Fruit fly (Drosophila melanogaster) whole organism, embryonic: ENCODE data around the gene Acat2.

ENCODE experiments used
- Atf6 ChIP-seq: fragments of 200-800 bp; sonication (Bioruptor generic); IDR thresholded peaks from 2 replicates; pipeline ENCODE4 v1.3.6; 2022; ENCODE audit warnings: missing biosample characterization, missing genetic modification characterization
- CG11456 ChIP-seq: fragments of 200-800 bp; sonication (Bioruptor generic); IDR thresholded peaks from 3 replicates; pipeline ENCODE4 v1.3.6; 2022; ENCODE audit warnings: missing biosample characterization, missing genetic modification characterization
- CG11723 ChIP-seq: fragments of 200-800 bp; sonication (Bioruptor generic); optimal IDR thresholded peaks from 2 replicates; lab custom pipeline; 2017; ENCODE audit warnings: missing biosample characterization, mild to moderate bottlenecking, missing genetic modification characterization
- CG12104 ChIP-seq: fragments of 200-800 bp; sonication (Bioruptor generic); optimal IDR thresholded peaks from 3 replicates; lab custom pipeline; 2016; ENCODE audit warnings: missing biosample characterization, missing genetic modification characterization
- CG12391 ChIP-seq: fragments of 200-800 bp; sonication (Bioruptor generic); optimal IDR thresholded peaks from 3 replicates; lab custom pipeline; 2018; ENCODE audit warnings: missing biosample characterization, mild to moderate bottlenecking, missing genetic modification characterization, moderate library complexity
- CG13424 ChIP-seq: fragments of 200-800 bp; sonication (Bioruptor generic); optimal IDR thresholded peaks from 2 replicates; lab custom pipeline; 2019; ENCODE audit warnings: missing biosample characterization, mild to moderate bottlenecking, missing genetic modification characterization, moderate library complexity
- CG14050 ChIP-seq: fragments of 200-800 bp; sonication (Bioruptor generic); IDR thresholded peaks from 3 replicates; pipeline ENCODE4 v1.3.6; 2022; ENCODE audit warnings: missing biosample characterization, missing genetic modification characterization
- CG18476 ChIP-seq: fragments of 200-800 bp; sonication (Bioruptor generic); optimal IDR thresholded peaks from 2 replicates; lab custom pipeline; 2016; ENCODE audit warnings: missing biosample characterization, mild to moderate bottlenecking, missing genetic modification characterization
- CG2202 ChIP-seq: fragments of 200-800 bp; sonication (Bioruptor generic); optimal IDR thresholded peaks from 2 replicates; lab custom pipeline; 2018; ENCODE audit warnings: missing biosample characterization, mild to moderate bottlenecking, missing genetic modification characterization
- CG31388 ChIP-seq: fragments of 200-800 bp; sonication (Bioruptor generic); optimal IDR thresholded peaks from 2 replicates; lab custom pipeline; 2016; ENCODE audit warnings: missing biosample characterization, missing genetic modification characterization
- CG31441 ChIP-seq: fragments of 200-800 bp; sonication (Bioruptor generic); IDR thresholded peaks from 2 replicates; pipeline ENCODE4 v1.3.6; 2022; ENCODE audit warnings: missing biosample characterization, missing genetic modification characterization
- CG3163 ChIP-seq: fragments of 200-800 bp; sonication (Bioruptor generic); optimal IDR thresholded peaks from 3 replicates; lab custom pipeline; 2016; ENCODE audit warnings: missing biosample characterization, missing genetic modification characterization
- CG3847 ChIP-seq: fragments of 200-800 bp; sonication (Bioruptor generic); IDR thresholded peaks from 2 replicates; pipeline ENCODE4 v1.3.6; 2022; ENCODE audit warnings: missing biosample characterization, missing genetic modification characterization
- CG6689 ChIP-seq: fragments of 200-800 bp; sonication (Bioruptor generic); IDR thresholded peaks from 2 replicates; pipeline ENCODE4 v1.3.6; 2022; ENCODE audit warnings: missing biosample characterization, missing genetic modification characterization
- CG7839 ChIP-seq: fragments of 200-800 bp; sonication (Bioruptor generic); optimal IDR thresholded peaks from 3 replicates; lab custom pipeline; 2018; ENCODE audit warnings: missing biosample characterization, mild to moderate bottlenecking, missing genetic modification characterization, moderate library complexity
- CG8281 ChIP-seq: fragments of 200-800 bp; sonication (Bioruptor generic); optimal IDR thresholded peaks from 2 replicates; lab custom pipeline; 2018; ENCODE audit warnings: missing biosample characterization, mild to moderate bottlenecking, missing genetic modification characterization, moderate library complexity
- CG9817 ChIP-seq: fragments of 200-800 bp; sonication (Bioruptor generic); optimal IDR thresholded peaks from 2 replicates; lab custom pipeline; 2018; ENCODE audit warnings: missing biosample characterization, mild to moderate bottlenecking, missing genetic modification characterization, moderate library complexity
- CG9932 ChIP-seq: fragments of 200-800 bp; sonication (Bioruptor generic); IDR thresholded peaks from 2 replicates; pipeline ENCODE4 v1.3.6; 2022; ENCODE audit warnings: missing biosample characterization, missing genetic modification characterization
- CoRest ChIP-seq: fragments of 200-800 bp; sonication (Bioruptor generic); optimal IDR thresholded peaks from 3 replicates; lab custom pipeline; 2018; ENCODE audit warnings: missing biosample characterization, mild to moderate bottlenecking, missing genetic modification characterization, moderate library complexity
- D19A ChIP-seq: fragments of 200-800 bp; optimal IDR thresholded peaks from 3 replicates; lab custom pipeline; 2019; ENCODE audit warnings: missing biosample characterization, mild to moderate bottlenecking, missing genetic modification characterization, moderate library complexity
- Dip2 ChIP-seq: fragments of 200-800 bp; sonication (Bioruptor generic); IDR thresholded peaks from 2 replicates; pipeline ENCODE4 v1.3.6; 2022; ENCODE audit warnings: missing biosample characterization, missing genetic modification characterization
- Doc2 ChIP-seq: fragments of 200-800 bp; sonication (Bioruptor generic); IDR thresholded peaks from 2 replicates; pipeline ENCODE4 v1.3.6; 2022; ENCODE audit warnings: missing biosample characterization, missing genetic modification characterization
- E2f2 ChIP-seq: fragments of 200-800 bp; sonication (Bioruptor generic); IDR thresholded peaks from 2 replicates; pipeline ENCODE4 v1.3.6; 2022; ENCODE audit warnings: missing biosample characterization, missing genetic modification characterization
- HLH3B ChIP-seq: fragments of 200-800 bp; sonication (Bioruptor generic); IDR thresholded peaks from 2 replicates; pipeline ENCODE4 v1.3.6; 2022; ENCODE audit warnings: missing biosample characterization, missing genetic modification characterization
- Hr51 ChIP-seq, 2 experiments: fragments of 200-800 bp; sonication (Bioruptor generic); optimal IDR thresholded peaks; 2 replicates in 1 of 2; 3 replicates in 1 of 2; lab custom pipeline; 2016 to 2018; ENCODE audit warnings: missing biosample characterization in 2 of 2, missing genetic modification characterization in 2 of 2, mild to moderate bottlenecking in 1 of 2, moderate library complexity in 1 of 2
- Hr78 ChIP-seq, 2 experiments: fragments of 200-800 bp in 1 of 2; fragments of >200 bp in 1 of 2; sonication (Bioruptor generic) in 1 of 2; optimal IDR thresholded peaks; 2 replicates each; lab custom pipeline; 2017 to 2019; ENCODE audit warnings: missing biosample characterization in 2 of 2, missing genetic modification characterization in 2 of 2, mild to moderate bottlenecking in 1 of 2, moderate library complexity in 1 of 2
- Lhr ChIP-seq: fragments of 200-800 bp; sonication (Bioruptor generic); optimal IDR thresholded peaks from 3 replicates; lab custom pipeline; 2017; ENCODE audit warnings: mild to moderate bottlenecking, missing biosample characterization, missing genetic modification reagents, missing genetic modification characterization
- MBD-R2 ChIP-seq: fragments of 200-800 bp; sonication (Bioruptor generic); IDR thresholded peaks from 2 replicates; pipeline ENCODE4 v1.3.6; 2022; ENCODE audit warnings: missing biosample characterization, missing genetic modification characterization
- Meics ChIP-seq: fragments of 200-800 bp; sonication (Bioruptor generic); optimal IDR thresholded peaks from 2 replicates; lab custom pipeline; 2017; ENCODE audit warnings: missing biosample characterization, mild to moderate bottlenecking, missing genetic modification characterization
- Oli ChIP-seq: fragments of 200-800 bp; sonication (Bioruptor generic); optimal IDR thresholded peaks from 2 replicates; lab custom pipeline; 2018; ENCODE audit warnings: missing biosample characterization, mild to moderate bottlenecking, missing genetic modification characterization, moderate library complexity
- Stat92E ChIP-seq, 3 experiments: fragments of >200 bp in 2 of 3; fragments of 200-800 bp in 1 of 3; sonication (Bioruptor generic) in 1 of 3; optimal IDR thresholded peaks; 2 replicates each; lab custom pipeline; 2017 to 2019; ENCODE audit warnings: missing biosample characterization in 3 of 3, missing genetic modification characterization in 3 of 3, mild to moderate bottlenecking in 1 of 3, moderate library complexity in 1 of 3
- btn ChIP-seq: fragments of 200-800 bp; sonication (Bioruptor generic); optimal IDR thresholded peaks from 2 replicates; lab custom pipeline; 2016; ENCODE audit warnings: missing biosample characterization, missing genetic modification characterization
- chm ChIP-seq: fragments of 200-800 bp; sonication (Bioruptor generic); IDR thresholded peaks from 2 replicates; pipeline ENCODE4 v1.3.6; 2022; ENCODE audit warnings: missing biosample characterization, missing genetic modification characterization
- ci ChIP-seq: fragments of 200-800 bp; sonication (Bioruptor generic); IDR thresholded peaks from 3 replicates; pipeline ENCODE4 v1.3.6; 2022; ENCODE audit warnings: missing biosample characterization, missing genetic modification characterization
- cwo ChIP-seq: fragments of 200-800 bp; sonication (Bioruptor generic); optimal IDR thresholded peaks from 3 replicates; lab custom pipeline; 2017; ENCODE audit warnings: missing biosample characterization, missing genetic modification characterization, mild to moderate bottlenecking, moderate library complexity, missing genetic modification reagents
- danr ChIP-seq: fragments of 200-800 bp; sonication (Bioruptor generic); IDR thresholded peaks from 2 replicates; pipeline ENCODE4 v1.3.6; 2022; ENCODE audit warnings: missing biosample characterization, missing genetic modification characterization
- dpn ChIP-seq, 2 experiments: fragments of 200-800 bp; sonication (Bioruptor generic); optimal IDR thresholded peaks; 3 replicates each; lab custom pipeline; 2016; ENCODE audit warnings: missing biosample characterization in 2 of 2, missing genetic modification characterization in 2 of 2
- esg ChIP-seq: fragments of 200-800 bp; sonication (Bioruptor generic); conservative IDR thresholded peaks from 2 replicates; pipeline ENCODE4 v1.3.6; 2022; ENCODE audit warnings: missing biosample characterization, missing genetic modification characterization
- eyg ChIP-seq: fragments of 200-800 bp; sonication (Bioruptor generic); optimal IDR thresholded peaks from 3 replicates; lab custom pipeline; 2016; ENCODE audit warnings: missing biosample characterization, missing genetic modification characterization
- fd96Cb ChIP-seq: fragments of 200-800 bp; sonication (Bioruptor generic); optimal IDR thresholded peaks from 2 replicates; lab custom pipeline; 2018; ENCODE audit warnings: missing biosample characterization, mild to moderate bottlenecking, missing genetic modification characterization, moderate library complexity
- nerfin-1 ChIP-seq: fragments of 200-800 bp; sonication (Bioruptor generic); optimal IDR thresholded peaks from 3 replicates; lab custom pipeline; 2019; ENCODE audit warnings: missing biosample characterization, mild to moderate bottlenecking, missing genetic modification characterization, moderate library complexity
- pfk ChIP-seq: fragments of 200-800 bp; sonication (Bioruptor generic); optimal IDR thresholded peaks from 2 replicates; lab custom pipeline; 2018; ENCODE audit warnings: missing biosample characterization, mild to moderate bottlenecking, missing genetic modification characterization, moderate library complexity
- pum ChIP-seq: fragments of 200-800 bp; sonication (Bioruptor generic); optimal IDR thresholded peaks from 2 replicates; lab custom pipeline; 2016; ENCODE audit warnings: missing biosample characterization, missing genetic modification characterization
- repo ChIP-seq: fragments of 200-800 bp; sonication (Bioruptor generic); optimal IDR thresholded peaks from 2 replicates; lab custom pipeline; 2016; ENCODE audit warnings: missing biosample characterization, missing genetic modification characterization
- row ChIP-seq: fragments of 200-800 bp; sonication (Bioruptor generic); IDR thresholded peaks from 3 replicates; pipeline ENCODE4 v1.3.6; 2022; ENCODE audit warnings: missing biosample characterization, missing genetic modification characterization
- sens ChIP-seq: fragments of 200-800 bp; sonication (Bioruptor generic); peaks from one replicate; lab custom pipeline; 2016; ENCODE audit warnings: missing biosample characterization, missing genetic modification characterization
- seq ChIP-seq: fragments of 200-800 bp; sonication (Bioruptor generic); IDR thresholded peaks from 2 replicates; pipeline ENCODE4 v1.3.6; 2022; ENCODE audit warnings: missing biosample characterization, missing genetic modification characterization
- shn ChIP-seq: fragments of 200-800 bp; sonication (Bioruptor generic); optimal IDR thresholded peaks from 3 replicates; lab custom pipeline; 2016; ENCODE audit warnings: missing biosample characterization, missing genetic modification characterization
- slbo ChIP-seq: fragments of 200-800 bp; sonication (Bioruptor generic); IDR thresholded peaks from 2 replicates; pipeline ENCODE4 v1.3.6; 2022; ENCODE audit warnings: missing biosample characterization, missing genetic modification characterization
- tin ChIP-seq: fragments of 200-800 bp; sonication (Bioruptor generic); optimal IDR thresholded peaks from 3 replicates; lab custom pipeline; 2016; ENCODE audit warnings: missing biosample characterization, missing genetic modification characterization
- z ChIP-seq: fragments of 200-800 bp; sonication (Bioruptor generic); IDR thresholded peaks from 3 replicates; pipeline ENCODE4 v1.3.6; 2022; ENCODE audit warnings: missing biosample characterization, missing genetic modification characterization

Gene Acat2

DNA sequence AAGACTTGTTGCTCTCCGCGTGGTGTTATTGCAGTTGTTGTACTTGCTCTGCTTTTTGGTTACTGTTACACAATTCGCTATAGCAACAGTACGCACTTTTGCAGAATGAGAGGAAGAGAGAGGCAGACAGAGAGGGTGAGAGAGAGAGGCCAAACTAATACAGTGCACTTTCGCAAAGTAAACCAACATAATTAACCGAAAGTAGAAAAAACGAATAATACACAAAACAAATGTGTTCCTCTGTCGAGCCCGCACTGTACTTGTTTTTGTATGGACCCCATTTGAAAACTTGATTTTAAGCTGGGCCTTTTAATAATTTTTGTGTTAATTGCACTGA lies 32.7 kb downstream of the Acat2 start (continued):
- TF ChIP-seq D19A (tag; lab: Kevin White, UChicago) (no peak), CG3163 (peak; percentile 15), btn (GFP tag; lab: Kevin White, UChicago) (no peak), Hr78 (GFP tag; optimal IDR thresholded peaks at IDR 0.05; lab: Kevin White, UChicago) (no peak), tin (GFP tag; lab: Kevin White, UChicago) (peak; percentile 29), CG7839 (tag; lab: Kevin White, UChicago) (peak; percentile 21), z (GFP tag; lab: Robert Waterston, UW) (no peak), ci (GFP tag; lab: Robert Waterston, UW) (peak; percentile 74; the same call in 2 of the 3 replicates), cwo (GFP tag; lab: Kevin White, UChicago) (peak; percentile 25), pum (GFP tag; lab: Kevin White, UChicago) (peak; percentile 6), CG31441 (GFP tag; lab: Robert Waterston, UW) (no peak), Oli (peak; percentile 26), HLH3B (GFP tag; lab: Robert Waterston, UW) (peak; percentile 47; the same call in 1 of the 2 replicates), CG3847 (GFP tag; lab: Robert Waterston, UW) (no peak), CG12104 (GFP tag; lab: Kevin White, UChicago) (no peak), CG18476 (GFP tag; lab: Kevin White, UChicago) (no peak), Stat92E (GFP tag; optimal IDR thresholded peaks at IDR 0.05; lab: Kevin White, UChicago) (no peak), CG6689 (GFP tag; lab: Robert Waterston, UW) (peak; percentile 58), Atf6 (GFP tag; lab: Robert Waterston, UW) (peak; percentile 64; the same call in 1 of the 2 replicates), MBD-R2 (GFP tag; lab: Robert Waterston, UW) (peak; percentile 41; the same call in 1 of the 2 replicates), CG13424 (tag; lab: Kevin White, UChicago) (peak; percentile 39), sens (peak; percentile 10), eyg (no peak), CG14050 (GFP tag; lab: Robert Waterston, UW) (peak; percentile 38; the same call in 2 of the 3 replicates), fd96Cb (no peak), shn (GFP tag; lab: Kevin White, UChicago) (peak; percentile 32), E2f2 (GFP tag; lab: Robert Waterston, UW) (peak; percentile 37; the same call in 1 of the 2 replicates), CG8281 (no peak), Hr51 (GFP tag; optimal IDR thresholded peaks at IDR 0.05; lab: Kevin White, UChicago) (peak in 1 of 2 experiments; percentile 36), row (peak; percentile 87), seq (GFP tag; lab: Robert Waterston, UW) (peak; percentile 67), Dip2 (no peak), CG9817 (tag; lab: Kevin White, UChicago) (peak; percentile 15), chm (GFP tag; lab: Robert Waterston, UW) (no peak; the same call in 1 of the 2 replicates), CG2202 (tag; lab: Kevin White, UChicago) (no peak), CG11456 (GFP tag; lab: Robert Waterston, UW) (peak; percentile 51; the same call in 1 of the 3 replicates), slbo (GFP tag; lab: Robert Waterston, UW) (peak; percentile 82), Meics (GFP tag; lab: Kevin White, UChicago) (peak; percentile 40), CG31388 (GFP tag; lab: Kevin White, UChicago) (no peak), CoRest (peak; percentile 28), esg (GFP tag; lab: Robert Waterston, UW) (peak; percentile 32; the same call in 1 of the 2 replicates), CG11723 (GFP tag; lab: Kevin White, UChicago) (no peak), repo (GFP tag; lab: Kevin White, UChicago) (no peak), danr (GFP tag; lab: Robert Waterston, UW) (no peak), nerfin-1 (tag; lab: Kevin White, UChicago) (peak; percentile 56), CG9932 (peak; percentile 77), pfk (GFP tag; lab: Kevin White, UChicago) (no peak), CG12391 (tag; lab: Kevin White, UChicago) (peak; percentile 21), dpn (GFP tag; optimal IDR thresholded peaks at IDR 0.05; lab: Kevin White, UChicago) (peak; percentile 28 to 44), Lhr (GFP tag; lab: Kevin White, UChicago) (no peak), Doc2 (no peak)
